Worm (Caenorhabditis elegans) whole organism, L3 larva: ENCODE measurements around the gene F55C9.15.

Source experiments
- elt-2 ChIP-seq: sonication (generic microtip); optimal IDR thresholded peaks from 2 replicates; lab custom pipeline; 2016; ENCODE audit warnings: missing genetic modification reagents, mild to moderate bottlenecking, missing genetic modification characterization, missing compliant biosample characterization
- eor-1 ChIP-seq, 2 experiments: fragments of 150-350 bp; optimal IDR thresholded peaks; 2 replicates each; lab custom pipeline; 2014 to 2018; ENCODE audit warnings: missing biosample characterization in 2 of 2, missing genetic modification characterization in 2 of 2
- nhr-11 ChIP-seq: fragments of 150-350 bp; optimal IDR thresholded peaks from 2 replicates; lab custom pipeline; 2014; ENCODE audit warnings: missing biosample characterization, missing genetic modification characterization
- pqm-1 ChIP-seq: fragments of 150-350 bp; optimal IDR thresholded peaks from 2 replicates; lab custom pipeline; 2017; ENCODE audit warnings: missing biosample characterization, missing genetic modification characterization, inconsistent platforms
- zag-1 ChIP-seq: fragments of 150-350 bp; optimal IDR thresholded peaks from 2 replicates; lab custom pipeline; 2014; ENCODE audit warnings: missing biosample characterization, missing genetic modification characterization

DNA sequence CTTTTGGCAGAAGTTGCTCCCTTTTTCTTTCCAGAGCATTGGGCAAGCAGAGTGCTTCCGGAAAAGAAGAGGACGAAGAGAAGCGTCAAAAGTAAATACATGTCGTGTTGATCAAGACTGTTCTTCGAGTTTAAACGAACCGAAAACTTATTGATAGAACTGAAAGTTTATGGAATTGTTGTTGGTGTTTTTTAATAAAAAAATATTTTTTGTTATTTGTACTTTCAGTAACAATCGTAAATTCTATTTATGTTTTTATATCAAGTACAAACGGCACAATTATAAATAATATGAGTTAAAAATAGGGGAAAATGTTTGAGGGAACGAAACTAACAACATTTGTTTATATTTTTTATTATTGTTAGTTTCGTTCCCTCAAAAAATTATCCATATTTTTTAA lies 49.2 kb downstream of the F55C9.15 start, which contains the start of gene F21D9.3:
- TF ChIP-seq pqm-1 (tag; lab: Kevin White, UChicago) (no peak), eor-1 (tag; optimal IDR thresholded peaks at IDR 0.05; lab: Kevin White, UChicago) (no peak), zag-1 (no peak), elt-2 (tag; lab: Kevin White, UChicago) (no peak), nhr-11 (no peak)
